Worm (Caenorhabditis elegans): ENCODE results near the gene K10B4.1.

DNA sequence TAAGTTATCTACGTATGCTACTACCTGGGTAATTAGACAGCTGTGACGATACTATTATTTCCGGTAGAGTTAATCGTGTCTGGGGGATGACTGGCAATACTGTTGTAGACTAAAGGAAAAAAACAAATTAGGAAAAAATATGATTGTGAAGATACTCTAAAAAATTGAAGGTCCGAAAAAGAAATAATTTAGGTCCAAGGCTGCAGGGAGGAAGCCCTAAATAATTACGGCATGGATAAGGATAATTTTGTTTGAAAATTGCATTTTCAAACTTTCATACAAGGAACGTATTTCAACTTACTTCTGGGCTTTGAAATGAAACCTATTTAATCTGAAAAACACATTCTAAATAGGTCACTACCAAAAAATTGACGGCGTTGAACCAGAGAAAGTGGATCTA, 6.3 kb upstream of the K10B4.1 start, which contains the start of gene srd-3:
- no peak for TF ChIP-seq snpc-4 (tag; optimal IDR thresholded peaks at IDR 0.05)
- TF ChIP-seq lin-39 (tag; optimal IDR thresholded peaks at IDR 0.05) = no peak
- no peak for TF ChIP-seq ztf-11 (tag; optimal IDR thresholded peaks at IDR 0.05)
- TF ChIP-seq lin-15B (tag; optimal IDR thresholded peaks at IDR 0.05) = no peak
- TF ChIP-seq blmp-1 (tag; optimal IDR thresholded peaks at IDR 0.05) = no peak
- TF ChIP-seq aly-2 (tag; optimal IDR thresholded peaks at IDR 0.05) = no peak
- TF ChIP-seq fos-1 (tag; optimal IDR thresholded peaks at IDR 0.05) = no peak
- TF ChIP-seq egl-27 (tag; optimal IDR thresholded peaks at IDR 0.05) = no peak
- TF ChIP-seq nhr-84 (tag; optimal IDR thresholded peaks at IDR 0.05) = no peak
- TF ChIP-seq unc-98 (GFP tag; IDR thresholded peaks at IDR 0.05) = no peak
- no peak for TF ChIP-seq skn-1 (tag; optimal IDR thresholded peaks at IDR 0.05)
